Worm (Caenorhabditis elegans): Measurements from ENCODE around the gene W08E12.7.
"Not testable (repeated sequence)": the region's sequence is repeated elsewhere in the genome, so short reads cannot be mapped to it uniquely, and the experiment has no call there.

Gene W08E12.7

ce11 chrIV:3313311-3313710 is 18.4 kb downstream of the W08E12.7 start (continued):
- TF ChIP-seq egrh-3 (GFP tag; IDR thresholded peaks at IDR 0.05), result peak; percentile 72
- TF ChIP-seq lir-1 (GFP tag; conservative IDR thresholded peaks at IDR 0.05), result peak; percentile 93
- peak; percentile 89 for TF ChIP-seq sea-2 (GFP tag; IDR thresholded peaks at IDR 0.05)
- TF ChIP-seq lin-40 (tag; optimal IDR thresholded peaks at IDR 0.05), result peak; percentile 79
- TF ChIP-seq F37B4.10 (GFP tag; IDR thresholded peaks at IDR 0.05), result peak; percentile 96
- TF ChIP-seq bed-2 (GFP tag; IDR thresholded peaks at IDR 0.05), result peak; percentile 95
- peak; percentile 96 for TF ChIP-seq C06A6.2 (GFP tag; conservative IDR thresholded peaks at IDR 0.05)
- TF ChIP-seq attf-6 (GFP tag; IDR thresholded peaks at IDR 0.05), result peak; percentile 85
- peak; percentile 83; the same call in 1 of the 2 replicates for TF ChIP-seq F39B2.1 (GFP tag; IDR thresholded peaks at IDR 0.05)
- peak; percentile 85 for TF ChIP-seq lsl-1 (GFP tag; optimal IDR thresholded peaks at IDR 0.05)
- peak; percentile 98 for TF ChIP-seq pbrm-1 (GFP tag; IDR thresholded peaks at IDR 0.05)
- TF ChIP-seq egl-18 (GFP tag; IDR thresholded peaks at IDR 0.05), result peak; percentile 95

- peak; percentile 45; the same call in 1 of the 2 replicates for TF ChIP-seq hmg-1.2 (GFP tag; IDR thresholded peaks at IDR 0.05)
Measured at ce11 chrIV:3314099-3314498, 19.2 kb downstream of the W08E12.7 start.

DNA sequence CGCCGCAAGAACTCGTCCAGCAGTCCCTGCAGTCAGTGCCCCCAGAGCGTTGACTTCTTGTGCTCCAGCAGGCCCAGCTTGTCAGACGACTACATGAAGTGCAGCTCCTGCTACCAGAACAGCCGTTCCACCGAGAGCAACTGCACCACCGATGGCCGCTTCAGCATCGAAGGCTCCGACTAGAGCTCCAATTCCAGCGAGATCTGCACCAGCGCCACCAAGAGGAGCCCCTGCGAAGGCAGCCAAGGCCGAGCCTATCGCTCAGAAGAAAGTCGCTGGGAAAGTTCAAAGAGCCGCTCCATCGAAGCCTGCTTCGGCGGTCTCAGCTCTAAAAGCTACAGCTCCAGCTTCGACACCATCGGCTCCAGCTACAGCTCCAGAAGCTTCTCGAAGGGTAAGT is 25.8 kb downstream of the W08E12.7 start:
- TF ChIP-seq egrh-3 (GFP tag; IDR thresholded peaks at IDR 0.05), result peak; percentile 81

ce11 chrIV:3331758-3332157 is 36.8 kb downstream of the W08E12.7 start, which contains the start of gene F42A6.5:
Gene F42A6.5 (minus strand): TSS chrIV:3331858.
- not testable (repeated sequence) for TF ChIP-seq ceh-91, bed-1, F39B2.1 (GFP tag; IDR thresholded peaks at IDR 0.05)

- TF ChIP-seq hlh-12 (tag; optimal IDR thresholded peaks at IDR 0.05), result no peak
- peak; percentile 58 for TF ChIP-seq tbp1 (GFP tag; optimal IDR thresholded peaks at IDR 0.05)
- peak; percentile 25 for TF ChIP-seq ztf-26 (tag; optimal IDR thresholded peaks at IDR 0.05)
- peak; percentile 75; the same call in 1 of the 2 replicates for TF ChIP-seq F39B2.1 (GFP tag; IDR thresholded peaks at IDR 0.05)
- TF ChIP-seq ztf-6 (GFP tag; IDR thresholded peaks at IDR 0.05), result peak; percentile 52; the same call in 1 of the 2 replicates
- TF ChIP-seq Y56A3A.18 (GFP tag; IDR thresholded peaks at IDR 0.05), result peak; percentile 83; the same call in 1 of the 2 replicates
- TF ChIP-seq lin-35 (GFP tag; optimal IDR thresholded peaks at IDR 0.05), result peak in 2 of 3 experiments; percentile 12 to 43
- no peak for TF ChIP-seq nhr-80 (tag; optimal IDR thresholded peaks at IDR 0.05)
- TF ChIP-seq hmg-1.2 (GFP tag; IDR thresholded peaks at IDR 0.05), result peak; percentile 60
- TF ChIP-seq hsf-1 (GFP tag; IDR thresholded peaks at IDR 0.05), result no peak; the same call in 1 of the 2 replicates
- TF ChIP-seq lin-54 (GFP tag; optimal IDR thresholded peaks at IDR 0.05), result peak; percentile 67
- TF ChIP-seq hrde-1 (tag; optimal IDR thresholded peaks at IDR 0.05; ENCODE audit: borderline replicate concordance), result peak; percentile 92
- 0 out of 2 replicates have a peak, but pooled peaks have one; percentile 53 for TF ChIP-seq ztf-25 (GFP tag; IDR thresholded peaks at IDR 0.05)
- TF ChIP-seq C06A6.2 (GFP tag; conservative IDR thresholded peaks at IDR 0.05), result 0 out of 2 replicates have a peak, but pooled peaks have one; percentile 16
- no peak for TF ChIP-seq madf-10 (tag; optimal IDR thresholded peaks at IDR 0.05)
- TF ChIP-seq F33H1.4 (GFP tag; IDR thresholded peaks at IDR 0.05), result peak; percentile 67
- peak; percentile 72; the same call in 1 of the 2 replicates for TF ChIP-seq ceh-58 (GFP tag; IDR thresholded peaks at IDR 0.05)
- TF ChIP-seq nhr-179 (tag; optimal IDR thresholded peaks at IDR 0.05), result peak; percentile 14
- peak; percentile 84 for TF ChIP-seq madf-3 (GFP tag; IDR thresholded peaks at IDR 0.05)
- TF ChIP-seq ztf-28 (GFP tag; IDR thresholded peaks at IDR 0.05), result 0 out of 2 replicates have a peak, but pooled peaks have one; percentile 42
- no peak for TF ChIP-seq efl-1 (GFP tag; optimal IDR thresholded peaks at IDR 0.05)
- TF ChIP-seq tbx-9 (tag; optimal IDR thresholded peaks at IDR 0.05; ENCODE audit: borderline replicate concordance), result peak; percentile 15
- TF ChIP-seq aptf-2 (GFP tag; conservative IDR thresholded peaks at IDR 0.05), result no peak
- TF ChIP-seq rcor-1 (GFP tag; IDR thresholded peaks at IDR 0.05), result peak; percentile 75
- no peak for TF ChIP-seq ccch-3 (GFP tag; optimal IDR thresholded peaks at IDR 0.05)
- TF ChIP-seq repo-1 (tag; optimal IDR thresholded peaks at IDR 0.05), result peak; percentile 87
- peak; percentile 29 for TF ChIP-seq snpc-4 (GFP tag; optimal IDR thresholded peaks at IDR 0.05)
- TF ChIP-seq snpc-4 (tag; optimal IDR thresholded peaks at IDR 0.05), result peak in 2 of 4 experiments; percentile 55 to 68
- no peak for TF ChIP-seq dpl-1 (GFP tag; optimal IDR thresholded peaks at IDR 0.05)
- peak; percentile 4 for TF ChIP-seq lin-40 (tag; optimal IDR thresholded peaks at IDR 0.05)
Measured at ce11 chrIV:3336585-3336984, 41.6 kb downstream of the W08E12.7 start, which contains the start of gene F42A6.6. Gene F42A6.6 (minus strand): TSS chrIV:3336873.

Data from whole organism, young adult.